Fruit fly (Drosophila melanogaster): ENCODE results near the gene agt.

agt gene

dm6 chr3R:6663289-6663666, 3.4 kb upstream of the agt start:
- no peak for TF ChIP-seq MTF-1 (GFP tag; optimal IDR thresholded peaks at IDR 0.05; ENCODE audit: borderline replicate concordance)
- no peak for TF ChIP-seq nmo (GFP tag; optimal IDR thresholded peaks at IDR 0.05)
- TF ChIP-seq tll (GFP tag; optimal IDR thresholded peaks at IDR 0.05), result peak in 1 of 2 experiments; percentile 93
- no peak for TF ChIP-seq chif (GFP tag; optimal IDR thresholded peaks at IDR 0.05)
- TF ChIP-seq dimm (GFP tag; IDR thresholded peaks at IDR 0.05), result no peak
- 0 out of 3 replicates have a peak, but pooled peaks have one; percentile 1 for TF ChIP-seq row (GFP tag; IDR thresholded peaks at IDR 0.05)
- no peak for TF ChIP-seq CG3838 (GFP tag; optimal IDR thresholded peaks at IDR 0.05)
- no peak for TF ChIP-seq klu (GFP tag; IDR thresholded peaks at IDR 0.05)
- no peak for TF ChIP-seq exex (tag; optimal IDR thresholded peaks at IDR 0.05)
- TF ChIP-seq CG10654 (GFP tag; optimal IDR thresholded peaks at IDR 0.05), result no peak
- no peak for TF ChIP-seq CG15073 (GFP tag; optimal IDR thresholded peaks at IDR 0.05)
- no peak for TF ChIP-seq Mad (GFP tag; optimal IDR thresholded peaks at IDR 0.05)
- TF ChIP-seq CG11723 (GFP tag; optimal IDR thresholded peaks at IDR 0.05), result no peak

DNA sequence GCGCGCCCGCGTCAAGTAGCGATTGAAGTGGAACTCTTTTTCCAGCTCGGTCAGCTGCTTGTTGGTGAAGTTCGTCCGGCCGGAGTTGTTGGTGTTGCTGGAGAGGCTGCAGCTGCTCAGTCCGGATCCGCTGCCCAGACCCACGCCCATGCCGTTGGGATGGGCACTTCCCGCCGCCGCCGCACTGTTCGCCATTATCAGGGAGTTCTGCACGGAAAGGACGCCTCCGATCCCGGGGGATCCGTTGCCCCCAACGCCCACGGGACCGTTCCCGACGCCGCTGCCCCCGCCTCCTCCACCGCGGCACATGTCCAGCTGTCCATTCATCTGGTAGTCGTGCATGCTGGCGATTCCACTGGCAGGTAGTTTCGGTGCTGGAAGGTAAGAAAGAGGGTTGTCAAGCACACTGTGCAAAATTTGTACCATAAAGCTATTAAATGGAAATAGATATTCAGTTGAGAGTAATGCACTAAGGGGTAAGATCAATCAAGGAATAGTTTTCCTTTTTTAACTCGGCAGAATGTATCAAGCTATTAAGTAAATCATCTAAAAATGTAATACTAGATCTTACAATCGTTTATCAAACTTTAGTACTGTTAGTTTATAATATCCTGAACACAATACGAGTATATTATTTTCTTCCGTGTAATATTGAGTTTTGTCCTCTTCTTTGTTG, 2.9 kb upstream of the agt start:
- TF ChIP-seq CG16813 (GFP tag; IDR thresholded peaks at IDR 0.05; ENCODE audit: partially characterized antibody) (0 out of 3 replicates have a peak, but pooled peaks have one; percentile 21), CG2889 (GFP tag; IDR thresholded peaks at IDR 0.05) (peak; percentile 18; the same call in 1 of the 3 replicates), CG9932 (GFP tag; IDR thresholded peaks at IDR 0.05) (0 out of 2 replicates have a peak, but pooled peaks have one; percentile 37), CG2712 (tag; optimal IDR thresholded peaks at IDR 0.05) (peak; percentile 47), zf30C (GFP tag; optimal IDR thresholded peaks at IDR 0.05) (peak; percentile 91), Med (GFP tag) (peak; percentile 62), CG10979 (tag; optimal IDR thresholded peaks at IDR 0.05) (peak; percentile 38), CG17829 (tag; optimal IDR thresholded peaks at IDR 0.05) (peak; percentile 9), Abd-B (GFP tag; optimal IDR thresholded peaks at IDR 0.05) (no peak), Lim3 (GFP tag; IDR thresholded peaks at IDR 0.05) (no peak), trem (tag; optimal IDR thresholded peaks at IDR 0.05) (peak; percentile 14), CG18262 (tag; optimal IDR thresholded peaks at IDR 0.05) (peak; percentile 21), eve (GFP tag; optimal IDR thresholded peaks at IDR 0.05) (peak in 1 of 2 experiments; percentile 27), CG2199 (GFP tag; IDR thresholded peaks at IDR 0.05) (no peak), tll (GFP tag; optimal IDR thresholded peaks at IDR 0.05) (peak in 1 of 2 experiments; percentile 46), row (GFP tag; IDR thresholded peaks at IDR 0.05) (0 out of 3 replicates have a peak, but pooled peaks have one; percentile 15), Hr39 (optimal IDR thresholded peaks at IDR 0.05) (peak; percentile 65), GATAe (GFP tag; conservative IDR thresholded peaks at IDR 0.05) (no peak), CG8924 (tag; optimal IDR thresholded peaks at IDR 0.05) (peak; percentile 13), zen (tag; optimal IDR thresholded peaks at IDR 0.05) (peak; percentile 45), amos (GFP tag; IDR thresholded peaks at IDR 0.05; ENCODE audit: partially characterized antibody) (0 out of 2 replicates have a peak, but pooled peaks have one; percentile 4), CG30431 (GFP tag; optimal IDR thresholded peaks at IDR 0.05) (no peak), Dbx (GFP tag; IDR thresholded peaks at IDR 0.05) (no peak), lola (GFP tag; optimal IDR thresholded peaks at IDR 0.05) (peak in 1 of 3 experiments; percentile 51), CG14710 (tag; optimal IDR thresholded peaks at IDR 0.05) (peak; percentile 31), ac (GFP tag; optimal IDR thresholded peaks at IDR 0.05) (peak; percentile 25), prd (optimal IDR thresholded peaks at IDR 0.05) (no peak), prd (GFP tag; IDR thresholded peaks at IDR 0.05) (peak; percentile 63; the same call in 2 of the 3 replicates), Fer2 (tag; optimal IDR thresholded peaks at IDR 0.05) (no peak), CG3838 (GFP tag; optimal IDR thresholded peaks at IDR 0.05) (no peak), CG11456 (GFP tag; IDR thresholded peaks at IDR 0.05) (0 out of 3 replicates have a peak, but pooled peaks have one; percentile 17), dmrt11E (tag; optimal IDR thresholded peaks at IDR 0.05) (peak; percentile 51), Xrp1 (GFP tag; IDR thresholded peaks at IDR 0.05) (peak; percentile 41; the same call in 1 of the 2 replicates), CG4404 (GFP tag; IDR thresholded peaks at IDR 0.05) (peak; percentile 48; the same call in 1 of the 2 replicates), CG15696 (tag; optimal IDR thresholded peaks at IDR 0.05) (peak; percentile 82), chif (GFP tag; optimal IDR thresholded peaks at IDR 0.05) (peak in 1 of 2 experiments; percentile 14), CG10267 (tag; optimal IDR thresholded peaks at IDR 0.05) (peak; percentile 4), Elba2 (GFP tag; optimal IDR thresholded peaks at IDR 0.05) (peak; percentile 28)

Data from whole organism, embryonic.